Worm (Caenorhabditis elegans) whole organism, L4 larva: Measurements from ENCODE around the gene F48B9.1.
A peak's percentile ranks its signal among the peaks of the same experiment; 100 is the strongest.

ENCODE experiments used
- D1046.2 ChIP-seq: fragments of 200-800 bp; sonication (Bioruptor generic); IDR thresholded peaks from 2 replicates; pipeline ENCODE4 v1.3.6; 2022; ENCODE audit warnings: missing genetic modification characterization, missing compliant biosample characterization
- F26F4.8 ChIP-seq: fragments of 200-800 bp; sonication (Bioruptor generic); conservative IDR thresholded peaks from 2 replicates; pipeline ENCODE4 v1.3.6; 2022; ENCODE audit warnings: missing genetic modification characterization, missing compliant biosample characterization
- F37D6.2 ChIP-seq: sonication (generic microtip); optimal IDR thresholded peaks from 2 replicates; lab custom pipeline; 2016; ENCODE audit warnings: mild to moderate bottlenecking, missing genetic modification characterization, missing compliant biosample characterization
- T20F7.1 ChIP-seq: fragments of 200-800 bp; sonication (Bioruptor generic); optimal IDR thresholded peaks from 2 replicates; lab custom pipeline; 2018; ENCODE audit warnings: mild to moderate bottlenecking, missing genetic modification characterization, missing compliant biosample characterization
- Y105C5A.15 ChIP-seq: fragments of 200-800 bp; sonication (Bioruptor generic); IDR thresholded peaks from 2 replicates; pipeline ENCODE4 v1.3.6; 2022; ENCODE audit warnings: missing genetic modification characterization, missing compliant biosample characterization
- aly-2 ChIP-seq: sonication (generic microtip); optimal IDR thresholded peaks from 2 replicates; lab custom pipeline; 2018; ENCODE audit warnings: missing biosample characterization, missing genetic modification characterization
- ceh-20 ChIP-seq: fragments of 200-800 bp; sonication (Bioruptor generic); IDR thresholded peaks from 2 replicates; pipeline ENCODE4 v1.3.6; 2022; ENCODE audit warnings: missing genetic modification reagents, missing genetic modification characterization, missing compliant biosample characterization
- ceh-32 ChIP-seq: sonication (generic microtip); optimal IDR thresholded peaks from 2 replicates; lab custom pipeline; 2016; ENCODE audit warnings: mild to moderate bottlenecking, missing genetic modification characterization, missing compliant biosample characterization; ENCODE audit not compliant: poor library complexity
- ceh-44 ChIP-seq: fragments of 200-800 bp; sonication (Bioruptor generic); IDR thresholded peaks from 2 replicates; pipeline ENCODE4 v1.3.6; 2022; ENCODE audit warnings: missing genetic modification reagents, missing genetic modification characterization, missing compliant biosample characterization
- ceh-82 ChIP-seq: sonication (generic microtip); optimal IDR thresholded peaks from 2 replicates; lab custom pipeline; 2017; ENCODE audit warnings: missing biosample characterization, missing genetic modification characterization
- daf-16 ChIP-seq, 3 experiments: sonication (generic microtip); optimal IDR thresholded peaks; 2 replicates each; lab custom pipeline; 2016 to 2017; ENCODE audit warnings: missing genetic modification characterization in 3 of 3, missing genetic modification reagents in 3 of 3, mild to moderate bottlenecking in 2 of 3, missing compliant biosample characterization in 2 of 3, missing biosample characterization in 1 of 3, moderate library complexity in 1 of 3
- daf-19 ChIP-seq: fragments of 200-800 bp; sonication (Bioruptor generic); conservative IDR thresholded peaks from 2 replicates; pipeline ENCODE4 v1.3.6; 2022; ENCODE audit warnings: missing genetic modification characterization, missing compliant biosample characterization
- dmd-6 ChIP-seq: fragments of 200-800 bp; sonication (Bioruptor generic); IDR thresholded peaks from 2 replicates; pipeline ENCODE4 v1.3.6; 2022; ENCODE audit warnings: missing genetic modification reagents, missing genetic modification characterization, missing compliant biosample characterization
- dmd-9 ChIP-seq: fragments of 200-800 bp; sonication (Bioruptor generic); IDR thresholded peaks from 2 replicates; pipeline ENCODE4 v1.3.6; 2022; ENCODE audit warnings: missing genetic modification reagents, missing genetic modification characterization, missing compliant biosample characterization
- duxl-1 ChIP-seq: sonication (generic microtip); optimal IDR thresholded peaks from 2 replicates; lab custom pipeline; 2016; ENCODE audit warnings: mild to moderate bottlenecking, missing genetic modification characterization, moderate library complexity, missing compliant biosample characterization; ENCODE audit not compliant: poor library complexity
- dve-1 ChIP-seq: sonication (generic microtip); optimal IDR thresholded peaks from 2 replicates; lab custom pipeline; 2017; ENCODE audit warnings: antibody characterized with exemption, mild to moderate bottlenecking, missing genetic modification characterization, missing compliant biosample characterization; ENCODE audit not compliant: insufficient read depth
- egl-27 ChIP-seq: sonication (generic microtip); optimal IDR thresholded peaks from 3 replicates; lab custom pipeline; 2017; ENCODE audit warnings: missing biosample characterization, missing genetic modification reagents, missing genetic modification characterization
- fkh-10 ChIP-seq: fragments of 150-350 bp; optimal IDR thresholded peaks from 2 replicates; lab custom pipeline; 2014; ENCODE audit warnings: missing biosample characterization, missing genetic modification reagents, missing genetic modification characterization
- hif-1 ChIP-seq, 2 experiments: sonication (generic microtip); optimal IDR thresholded peaks; 2 replicates each; lab custom pipeline; 2016 to 2017; ENCODE audit warnings: missing compliant biosample characterization in 2 of 2, missing genetic modification characterization in 2 of 2, missing genetic modification reagents in 2 of 2, missing genotype in 2 of 2, mild to moderate bottlenecking in 1 of 2
- jun-1 ChIP-seq: fragments of 150-350 bp; optimal IDR thresholded peaks from 2 replicates; lab custom pipeline; 2014; ENCODE audit warnings: missing biosample characterization, missing genetic modification reagents, missing genetic modification characterization
- lim-7 ChIP-seq: fragments of 200-800 bp; sonication (Bioruptor generic); IDR thresholded peaks from 2 replicates; pipeline ENCODE4 v1.3.6; 2022; ENCODE audit warnings: missing genetic modification characterization, missing compliant biosample characterization
- lin-13 ChIP-seq: fragments of 150-350 bp; optimal IDR thresholded peaks from 2 replicates; lab custom pipeline; 2014; ENCODE audit warnings: missing biosample characterization, missing genetic modification reagents, missing genetic modification characterization
- lin-38 ChIP-seq: fragments of 200-800 bp; sonication (Bioruptor generic); IDR thresholded peaks from 2 replicates; pipeline ENCODE4 v1.3.6; 2022; ENCODE audit warnings: missing genetic modification reagents, missing genetic modification characterization, missing compliant biosample characterization
- lsy-2 ChIP-seq, 2 experiments: fragments of 150-350 bp in 1 of 2; sonication (generic microtip) in 1 of 2; optimal IDR thresholded peaks; 2 replicates each; lab custom pipeline; 2014 to 2017; ENCODE audit warnings: missing biosample characterization in 2 of 2, missing genetic modification characterization in 2 of 2
- mep-1 ChIP-seq: fragments of 150-350 bp; sonication (generic microtip); optimal IDR thresholded peaks from 3 replicates; lab custom pipeline; 2014; ENCODE audit warnings: missing biosample characterization, missing genetic modification characterization
- mes-2 ChIP-seq: sonication (generic microtip); optimal IDR thresholded peaks from 2 replicates; lab custom pipeline; 2016; ENCODE audit warnings: missing genotype, mild to moderate bottlenecking, missing genetic modification characterization, missing compliant biosample characterization; ENCODE audit not compliant: poor library complexity, severe bottlenecking
- nhr-102 ChIP-seq: sonication (generic microtip); optimal IDR thresholded peaks from 2 replicates; lab custom pipeline; 2016; ENCODE audit warnings: mild to moderate bottlenecking, missing genetic modification characterization, moderate library complexity, missing compliant biosample characterization
- nhr-11 ChIP-seq: fragments of 150-350 bp; optimal IDR thresholded peaks from 2 replicates; lab custom pipeline; 2014; ENCODE audit warnings: missing biosample characterization, missing genetic modification characterization
- nhr-28 ChIP-seq: fragments of 150-350 bp; optimal IDR thresholded peaks from 2 replicates; lab custom pipeline; 2014; ENCODE audit warnings: missing biosample characterization, missing genetic modification characterization
- nhr-42 ChIP-seq: fragments of 200-800 bp; sonication (Bioruptor generic); IDR thresholded peaks from 2 replicates; pipeline ENCODE4 v1.3.6; 2022; ENCODE audit warnings: missing genetic modification characterization, missing compliant biosample characterization
- nhr-76 ChIP-seq: fragments of 150-350 bp; optimal IDR thresholded peaks from 2 replicates; lab custom pipeline; 2014; ENCODE audit warnings: missing biosample characterization, missing genetic modification characterization
- pha-4 ChIP-seq, 2 experiments: fragments of 150-350 bp in 1 of 2; fragments of 200-800 bp in 1 of 2; sonication (Bioruptor generic) in 1 of 2; IDR thresholded peaks in 1 of 2; optimal IDR thresholded peaks in 1 of 2; 2 replicates each; pipeline versions ENCODE4 v1.3.6 to Lab custom; 2014 to 2022; ENCODE audit warnings: missing genetic modification characterization in 2 of 2, missing genetic modification reagents in 2 of 2, missing biosample characterization in 1 of 2, missing compliant biosample characterization in 1 of 2
- pqm-1 ChIP-seq: sonication (generic microtip); optimal IDR thresholded peaks from 2 replicates; lab custom pipeline; 2017; ENCODE audit warnings: missing biosample characterization, missing genetic modification characterization
- rbr-2 ChIP-seq: sonication (generic microtip); optimal IDR thresholded peaks from 2 replicates; lab custom pipeline; 2016; ENCODE audit warnings: missing genotype, missing genetic modification characterization, missing compliant biosample characterization
- set-16 ChIP-seq: fragments of 200-800 bp; sonication (Bioruptor generic); IDR thresholded peaks from 2 replicates; pipeline ENCODE4 v1.3.6; 2022; ENCODE audit warnings: missing genetic modification reagents, missing genetic modification characterization, missing compliant biosample characterization
- skn-1 ChIP-seq: fragments of 150-350 bp; optimal IDR thresholded peaks from 2 replicates; lab custom pipeline; 2014; ENCODE audit warnings: missing biosample characterization, missing genetic modification characterization
- spr-1 ChIP-seq: sonication (generic microtip); optimal IDR thresholded peaks from 2 replicates; lab custom pipeline; 2016; ENCODE audit warnings: mild to moderate bottlenecking, missing genetic modification characterization, missing compliant biosample characterization
- spr-3 ChIP-seq: fragments of 200-800 bp; sonication (Bioruptor generic); optimal IDR thresholded peaks from 2 replicates; lab custom pipeline; 2018; ENCODE audit warnings: mild to moderate bottlenecking, missing genetic modification characterization, missing compliant biosample characterization
- tra-1 ChIP-seq: fragments of 200-800 bp; sonication (Bioruptor generic); IDR thresholded peaks from 2 replicates; pipeline ENCODE4 v1.3.6; 2022; ENCODE audit warnings: missing genetic modification reagents, missing genetic modification characterization, missing compliant biosample characterization
- unc-130 ChIP-seq: sonication (generic microtip); optimal IDR thresholded peaks from 2 replicates; lab custom pipeline; 2016; ENCODE audit warnings: missing genetic modification reagents, missing genetic modification characterization, missing compliant biosample characterization
- unc-39 ChIP-seq: sonication (generic microtip); optimal IDR thresholded peaks from 2 replicates; lab custom pipeline; 2017; ENCODE audit warnings: missing biosample characterization, missing genetic modification characterization
- unc-62 ChIP-seq, 3 experiments: fragments of 150-350 bp in 1 of 3; sonication (generic microtip); optimal IDR thresholded peaks in 2 of 3; peaks in 1 of 3; 1 replicate in 1 of 3; 2 replicates in 2 of 3; lab custom pipeline; 2014 to 2017; ENCODE audit warnings: missing biosample characterization in 3 of 3, missing genetic modification characterization in 3 of 3, missing genetic modification reagents in 3 of 3, missing genotype in 1 of 3
- zfp-2 ChIP-seq: sonication (generic microtip); optimal IDR thresholded peaks from 2 replicates; lab custom pipeline; 2016; ENCODE audit warnings: mild to moderate bottlenecking, missing genetic modification characterization, missing compliant biosample characterization
- zfp-3 ChIP-seq: fragments of 200-800 bp; sonication (Bioruptor generic); conservative IDR thresholded peaks from 2 replicates; pipeline ENCODE4 v1.3.6; 2022; ENCODE audit warnings: missing genetic modification reagents, missing genetic modification characterization, missing compliant biosample characterization

F48B9.1 gene

DNA sequence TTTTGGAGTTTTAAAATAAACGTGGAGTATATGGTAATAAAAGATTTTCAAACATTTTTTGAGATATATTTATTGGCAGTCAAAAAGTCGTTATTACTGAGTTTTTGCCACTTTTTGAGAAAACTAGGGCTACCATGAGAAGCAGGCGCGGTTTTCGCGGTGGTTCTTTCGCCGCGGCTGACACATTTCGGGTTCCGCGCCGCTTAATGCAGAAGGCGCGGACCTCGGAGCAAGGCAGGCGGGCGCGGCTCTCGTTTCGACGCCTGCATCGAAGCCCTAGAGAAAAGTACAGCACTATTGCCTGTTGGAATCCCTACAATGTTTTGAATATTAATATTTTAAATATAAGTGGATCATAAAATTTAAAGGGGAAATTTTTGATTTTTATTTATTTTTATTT lies 38.8 kb downstream of the F48B9.1 start:
- TF ChIP-seq ceh-82 (tag; lab: Kevin White, UChicago) (no peak), dmd-9 (GFP tag; lab: Robert Waterston, UW) (no peak), zfp-2 (tag; lab: Kevin White, UChicago) (no peak), unc-130 (no peak), pha-4 (GFP tag; IDR thresholded peaks at IDR 0.05; lab: Robert Waterston, UW) (no peak), pha-4 (tag; optimal IDR thresholded peaks at IDR 0.05; lab: Kevin White, UChicago) (no peak), F26F4.8 (no peak), tra-1 (GFP tag; lab: Robert Waterston, UW) (0 out of 2 replicates have a peak, but pooled peaks have one; percentile 10), D1046.2 (GFP tag; lab: Robert Waterston, UW) (0 out of 2 replicates have a peak, but pooled peaks have one; percentile 44), ceh-20 (no peak), spr-1 (tag; lab: Kevin White, UChicago) (no peak), ceh-32 (no peak), set-16 (GFP tag; lab: Robert Waterston, UW) (peak; percentile 90), zfp-3 (GFP tag; lab: Robert Waterston, UW) (no peak)

DNA sequence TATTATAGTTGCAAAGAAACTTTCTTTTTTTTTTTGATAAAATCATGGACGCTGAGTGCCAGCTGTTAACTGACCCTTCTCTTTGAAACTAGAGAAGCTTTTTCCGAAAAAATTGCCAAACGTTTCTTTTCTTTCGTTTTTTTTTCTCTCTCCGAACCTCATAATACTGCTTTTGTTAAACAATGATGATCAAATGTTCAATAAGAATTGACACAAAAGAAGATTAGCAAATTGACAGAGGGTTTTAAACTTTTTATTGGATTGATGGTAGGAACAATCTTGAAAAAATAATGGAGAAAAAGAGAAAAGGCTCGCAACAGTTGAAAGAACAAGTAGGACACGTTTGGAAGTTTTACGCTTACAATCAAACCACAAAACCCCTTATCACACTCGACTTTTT lies 40.2 kb downstream of the F48B9.1 start, which contains the start of gene hex-1:
Gene hex-1, plus strand, starts transcription at position 301 of the 400 bp plus-strand sequence.
- TF ChIP-seq pqm-1 (peak; percentile 0), F37D6.2 (tag; lab: Kevin White, UChicago) (no peak), aly-2 (no peak), dmd-6 (GFP tag; lab: Robert Waterston, UW) (no peak), ceh-44 (GFP tag; lab: Robert Waterston, UW) (no peak)

DNA sequence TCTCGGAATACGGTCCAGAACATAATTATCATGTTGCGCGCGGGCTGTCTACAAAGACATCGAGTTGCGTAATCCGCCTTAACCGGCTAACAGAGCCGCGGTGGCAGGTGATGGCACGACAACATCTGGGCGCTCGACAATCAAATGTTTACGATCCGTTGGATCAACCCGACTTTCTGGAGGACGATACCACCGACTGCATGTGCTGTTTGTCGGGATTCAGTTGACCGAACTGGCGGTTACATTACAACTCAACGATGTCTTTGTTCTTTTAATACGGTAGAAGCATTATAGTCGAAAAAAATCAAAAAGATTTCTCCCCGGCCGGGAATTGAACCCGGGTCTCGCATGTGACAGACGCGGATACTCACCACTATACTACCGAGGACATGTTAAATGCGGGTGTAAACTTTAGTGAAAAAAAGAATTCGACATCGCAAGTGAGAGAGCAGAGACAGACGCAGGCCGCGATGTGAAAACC lies 46.2 kb downstream of the F48B9.1 start:
- TF ChIP-seq T20F7.1 (no peak), Y105C5A.15 (peak; percentile 76), jun-1 (peak; percentile 81), hif-1 (tag; optimal IDR thresholded peaks at IDR 0.05; lab: Kevin White, UChicago) (peak in 1 of 2 experiments; percentile 53), unc-39 (no peak), mes-2 (tag; lab: Kevin White, UChicago) (peak; percentile 90), skn-1 (tag; lab: Kevin White, UChicago) (no peak), lsy-2 (tag; optimal IDR thresholded peaks at IDR 0.05; lab: Kevin White, UChicago) (peak in 1 of 2 experiments; percentile 75), F37D6.2 (tag; lab: Kevin White, UChicago) (peak; percentile 41), ceh-32 (no peak), nhr-42 (GFP tag; lab: Robert Waterston, UW) (peak; percentile 82; the same call in 1 of the 2 replicates), dmd-9 (GFP tag; lab: Robert Waterston, UW) (peak; percentile 84), nhr-76 (no peak), unc-62 (GFP tag; optimal IDR thresholded peaks at IDR 0.05 in 1 of 2; lab: Kevin White, UChicago) (peak in 1 of 2 experiments; percentile 91), unc-62 (tag; optimal IDR thresholded peaks at IDR 0.05; lab: Kevin White, UChicago) (no peak), fkh-10 (GFP tag; lab: Kevin White, UChicago) (peak; percentile 55), lin-13 (GFP tag; lab: Kevin White, UChicago) (peak; percentile 37), nhr-28 (tag; lab: Kevin White, UChicago) (peak; percentile 24), daf-19 (GFP tag; lab: Robert Waterston, UW) (peak; percentile 90), rbr-2 (peak; percentile 72), mep-1 (tag; lab: Kevin White, UChicago) (peak; percentile 78), dve-1 (tag; lab: Kevin White, UChicago) (peak; percentile 57), duxl-1 (tag; lab: Kevin White, UChicago) (peak; percentile 49), spr-3 (GFP tag; lab: Kevin White, UChicago) (peak; percentile 72), zfp-2 (tag; lab: Kevin White, UChicago) (peak; percentile 40), nhr-11 (tag; lab: Kevin White, UChicago) (no peak), lin-38 (no peak), egl-27 (tag; lab: Kevin White, UChicago) (no peak), lim-7 (GFP tag; lab: Robert Waterston, UW) (peak; percentile 90), F26F4.8 (peak; percentile 82; the same call in 1 of the 2 replicates), daf-16 (GFP tag; optimal IDR thresholded peaks at IDR 0.05; lab: Kevin White, UChicago) (peak; percentile 45 to 89), daf-16 (tag; optimal IDR thresholded peaks at IDR 0.05; lab: Kevin White, UChicago) (peak; percentile 63), zfp-3 (GFP tag; lab: Robert Waterston, UW) (peak; percentile 75), nhr-102 (tag; lab: Kevin White, UChicago) (peak; percentile 58)
